Fruit fly (Drosophila melanogaster): ENCODE data around the gene CG42537.

The CG42537 gene

DNA sequence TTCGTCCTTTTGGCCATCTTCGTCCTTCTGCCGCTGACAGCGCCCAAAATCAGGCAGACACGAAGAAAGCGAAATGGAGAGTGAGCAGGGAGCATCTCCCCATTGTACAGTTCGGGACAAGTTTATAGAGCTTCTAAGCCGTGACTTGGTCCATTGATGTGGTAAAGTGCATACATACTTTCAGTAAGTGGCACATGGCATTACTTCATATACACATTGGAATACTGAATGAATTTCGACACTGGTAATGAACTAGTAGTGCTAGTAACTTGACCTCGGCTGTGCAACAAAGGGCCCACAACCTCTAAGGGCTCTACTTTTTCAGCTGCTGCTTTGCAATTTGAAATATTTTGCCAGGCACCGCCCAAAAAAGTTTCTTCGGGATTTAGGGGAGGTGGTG lies 38.6 kb downstream of the CG42537 start (continued):
- TF ChIP-seq sqz (GFP tag; optimal IDR thresholded peaks at IDR 0.05), result no peak
- TF ChIP-seq CG1647 (GFP tag; optimal IDR thresholded peaks at IDR 0.05), result peak; percentile 46
- no peak for TF ChIP-seq CG8478 (optimal IDR thresholded peaks at IDR 0.05)
- no peak for TF ChIP-seq CG16813 (GFP tag; IDR thresholded peaks at IDR 0.05; ENCODE audit: partially characterized antibody)
- peak; percentile 8 for TF ChIP-seq MTF-1 (GFP tag; optimal IDR thresholded peaks at IDR 0.05; ENCODE audit: borderline replicate concordance)
- TF ChIP-seq Dad (GFP tag; optimal IDR thresholded peaks at IDR 0.05), result peak; percentile 78
- TF ChIP-seq CG4820 (GFP tag; optimal IDR thresholded peaks at IDR 0.05), result peak; percentile 52
- peak; percentile 55; the same call in 1 of the 2 replicates for TF ChIP-seq dimm (GFP tag; IDR thresholded peaks at IDR 0.05)
- TF ChIP-seq CG17385 (GFP tag; optimal IDR thresholded peaks at IDR 0.05), result peak; percentile 67
- TF ChIP-seq ham (GFP tag; IDR thresholded peaks at IDR 0.05), result peak; percentile 33; the same call in 1 of the 2 replicates
- peak; percentile 90 for TF ChIP-seq CG12071 (GFP tag; optimal IDR thresholded peaks at IDR 0.05)
- no peak for TF ChIP-seq HmgD (GFP tag; optimal IDR thresholded peaks at IDR 0.05)
- peak; percentile 85 for TF ChIP-seq CG1603 (tag; optimal IDR thresholded peaks at IDR 0.05)
- peak; percentile 40; the same call in 1 of the 2 replicates for TF ChIP-seq ro (GFP tag; IDR thresholded peaks at IDR 0.05)
- peak; percentile 24 for TF ChIP-seq CG12104 (GFP tag; optimal IDR thresholded peaks at IDR 0.05)
- TF ChIP-seq ac (GFP tag; optimal IDR thresholded peaks at IDR 0.05), result no peak
- TF ChIP-seq prd (optimal IDR thresholded peaks at IDR 0.05), result no peak
- peak; percentile 80 for TF ChIP-seq prd (GFP tag; IDR thresholded peaks at IDR 0.05)
- TF ChIP-seq CG13894 (tag; optimal IDR thresholded peaks at IDR 0.05), result peak; percentile 92
- TF ChIP-seq dati (GFP tag; IDR thresholded peaks at IDR 0.05), result 0 out of 2 replicates have a peak, but pooled peaks have one; percentile 34
- peak; percentile 41 for TF ChIP-seq CG1792 (GFP tag; optimal IDR thresholded peaks at IDR 0.05)
- no peak for TF ChIP-seq Stat92E (GFP tag; optimal IDR thresholded peaks at IDR 0.05)
- TF ChIP-seq GATAe (GFP tag; conservative IDR thresholded peaks at IDR 0.05), result 0 out of 2 replicates have a peak, but pooled peaks have one; percentile 27
- TF ChIP-seq CG7987 (GFP tag; optimal IDR thresholded peaks at IDR 0.05), result peak; percentile 42
- TF ChIP-seq CG10462 (GFP tag; optimal IDR thresholded peaks at IDR 0.05), result peak; percentile 18
- TF ChIP-seq CG30431 (GFP tag; optimal IDR thresholded peaks at IDR 0.05), result peak; percentile 63
- TF ChIP-seq CG6654 (GFP tag; optimal IDR thresholded peaks at IDR 0.05), result peak; percentile 37
- peak; percentile 85 for TF ChIP-seq HLH3B (GFP tag; IDR thresholded peaks at IDR 0.05)
- TF ChIP-seq Hey (tag; optimal IDR thresholded peaks at IDR 0.05), result peak; percentile 39
- TF ChIP-seq Sry-δ (GFP tag; optimal IDR thresholded peaks at IDR 0.05), result peak; percentile 10
- peak; percentile 64 for TF ChIP-seq ems (GFP tag; optimal IDR thresholded peaks at IDR 0.05)
- TF ChIP-seq Dbx (GFP tag; IDR thresholded peaks at IDR 0.05), result peak; percentile 87
- peak; percentile 88 for TF ChIP-seq Rfx (GFP tag; IDR thresholded peaks at IDR 0.05)
- peak; percentile 48 for TF ChIP-seq gcm (GFP tag; optimal IDR thresholded peaks at IDR 0.05)
- no peak for TF ChIP-seq CG2202 (tag; optimal IDR thresholded peaks at IDR 0.05)
- TF ChIP-seq HLH54F (GFP tag; optimal IDR thresholded peaks at IDR 0.05), result peak; percentile 81
- TF ChIP-seq CG15011 (GFP tag; optimal IDR thresholded peaks at IDR 0.05), result peak; percentile 64
- no peak for TF ChIP-seq CG15696 (tag; optimal IDR thresholded peaks at IDR 0.05)
- peak; percentile 77; the same call in 2 of the 3 replicates for TF ChIP-seq Optix (GFP tag; IDR thresholded peaks at IDR 0.05)
- peak; percentile 62 for TF ChIP-seq fd96Cb (tag; optimal IDR thresholded peaks at IDR 0.05)
- TF ChIP-seq Adf1 (GFP tag; IDR thresholded peaks at IDR 0.05), result peak; percentile 49
- TF ChIP-seq tio (GFP tag; optimal IDR thresholded peaks at IDR 0.05), result peak; percentile 67
- TF ChIP-seq CG11695 (GFP tag; IDR thresholded peaks at IDR 0.05), result peak; percentile 82
- TF ChIP-seq maf-S (GFP tag; optimal IDR thresholded peaks at IDR 0.05), result peak; percentile 50
- no peak for TF ChIP-seq CG6791 (GFP tag; IDR thresholded peaks at IDR 0.05; ENCODE audit: partially characterized antibody)
- TF ChIP-seq CG3726 (GFP tag; IDR thresholded peaks at IDR 0.05), result peak; percentile 58; the same call in 1 of the 3 replicates
- TF ChIP-seq esg (GFP tag; conservative IDR thresholded peaks at IDR 0.05), result peak; percentile 76
- peak; percentile 81 for TF ChIP-seq Fer3 (tag; optimal IDR thresholded peaks at IDR 0.05)
- TF ChIP-seq zfh2 (GFP tag; optimal IDR thresholded peaks at IDR 0.05), result peak; percentile 66
- peak; percentile 12 for TF ChIP-seq pzg (GFP tag; optimal IDR thresholded peaks at IDR 0.05)
- TF ChIP-seq wek (GFP tag; optimal IDR thresholded peaks at IDR 0.05), result no peak

Measured in whole organism, embryonic.